Worm (Caenorhabditis elegans): ENCODE data around the gene T01B11.1.

DNA sequence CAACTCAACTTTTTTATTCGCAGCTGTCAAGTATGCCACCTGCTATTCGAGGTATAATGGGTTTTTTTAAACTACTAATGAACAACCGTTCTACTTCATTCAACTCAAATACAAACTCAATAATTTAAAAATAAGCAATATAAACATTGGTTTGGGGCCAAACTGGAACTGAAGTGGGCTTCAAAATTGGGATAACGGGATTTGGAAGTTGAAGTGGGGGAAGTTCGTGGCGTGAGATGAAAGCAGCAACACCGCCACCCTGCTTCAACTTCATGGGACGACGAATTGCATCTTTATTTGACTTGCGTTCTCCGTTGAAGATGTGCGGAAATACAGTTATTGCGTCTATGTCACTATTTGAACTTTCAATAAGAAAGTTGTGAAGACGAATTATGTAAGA, 31.5 kb downstream of the T01B11.1 start:
- TF ChIP-seq pag-3 (tag; optimal IDR thresholded peaks at IDR 0.05; ENCODE audit: borderline replicate concordance) (no peak), unc-86 (tag; optimal IDR thresholded peaks at IDR 0.05) (no peak), ceh-9 (tag; optimal IDR thresholded peaks at IDR 0.05) (no peak)
